Fruit fly (Drosophila melanogaster): ENCODE results near the gene Atg16.

DNA sequence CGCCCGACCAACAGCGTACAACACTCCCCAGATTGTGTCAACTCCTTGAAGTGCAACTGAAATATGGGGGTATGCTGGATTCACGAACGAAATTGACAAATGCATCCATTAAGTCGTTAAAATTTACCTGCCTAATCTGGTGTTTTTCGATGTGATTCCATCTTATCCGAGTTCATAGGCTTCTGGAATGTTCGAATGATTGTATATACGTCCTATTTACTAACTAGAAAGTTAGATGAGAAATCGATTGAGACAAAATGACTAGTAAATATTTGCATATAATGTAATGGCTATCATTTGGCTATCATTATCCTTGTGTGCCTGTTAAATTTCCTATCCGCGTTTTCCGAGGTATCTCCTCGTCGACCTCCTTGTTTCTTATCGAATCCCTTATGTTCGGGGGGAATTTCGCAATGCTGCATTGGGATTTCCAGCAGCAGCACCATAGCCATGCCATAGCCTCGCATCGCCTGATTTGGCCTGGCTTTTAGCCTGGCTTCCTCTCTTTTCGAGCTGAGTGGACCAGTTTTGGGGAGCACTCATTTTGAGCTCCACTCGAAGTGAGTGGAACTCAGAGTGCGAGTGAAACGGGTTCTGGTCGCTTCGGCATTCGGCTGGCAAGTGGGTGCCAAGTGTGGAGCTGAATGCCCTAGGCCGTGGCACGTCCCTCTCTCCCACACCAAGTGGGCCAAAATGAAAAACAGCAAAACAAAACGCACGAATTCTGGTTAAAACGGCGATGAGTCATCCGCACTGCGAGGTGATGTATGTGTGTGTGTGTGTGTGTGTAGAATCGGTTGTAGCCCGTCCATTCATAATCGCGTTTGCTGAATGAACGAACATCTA, 56.5 kb downstream of the Atg16 start:
- TF ChIP-seq psq (optimal IDR thresholded peaks at IDR 0.05) (no peak), h (optimal IDR thresholded peaks at IDR 0.05) (no peak), ttk (optimal IDR thresholded peaks at IDR 0.05) (no peak), Myc (optimal IDR thresholded peaks at IDR 0.05) (no peak), Sin3A (optimal IDR thresholded peaks at IDR 0.05) (no peak)
